Fruit fly (Drosophila melanogaster) whole organism, embryonic: ENCODE results near the gene CG34313.

ENCODE experiments used
- Blimp-1 ChIP-seq: fragments of 200-800 bp; sonication (Bioruptor generic); optimal IDR thresholded peaks from 3 replicates; lab custom pipeline; 2018; ENCODE audit warnings: missing biosample characterization, missing genetic modification characterization, mild to moderate bottlenecking, moderate library complexity, missing genetic modification reagents
- CG10147 ChIP-seq: fragments of 200-800 bp; sonication (Bioruptor generic); optimal IDR thresholded peaks from 2 replicates; lab custom pipeline; 2019; ENCODE audit warnings: missing biosample characterization, mild to moderate bottlenecking, missing genetic modification characterization, moderate library complexity
- CG11504 ChIP-seq: fragments of 200-800 bp; sonication (Bioruptor generic); optimal IDR thresholded peaks from 3 replicates; lab custom pipeline; 2019; ENCODE audit warnings: missing biosample characterization, mild to moderate bottlenecking, missing genetic modification characterization, moderate library complexity
- CG12299 ChIP-seq: fragments of 200-800 bp; sonication (Bioruptor generic); optimal IDR thresholded peaks from 2 replicates; lab custom pipeline; 2018; ENCODE audit warnings: missing biosample characterization, mild to moderate bottlenecking, missing genetic modification characterization
- CG12391 ChIP-seq: fragments of 200-800 bp; sonication (Bioruptor generic); optimal IDR thresholded peaks from 3 replicates; lab custom pipeline; 2018; ENCODE audit warnings: missing biosample characterization, mild to moderate bottlenecking, missing genetic modification characterization, moderate library complexity
- CG13624 ChIP-seq: fragments of 200-800 bp; sonication (Bioruptor generic); optimal IDR thresholded peaks from 2 replicates; lab custom pipeline; 2016; ENCODE audit warnings: missing biosample characterization, missing genetic modification characterization
- CG15269 ChIP-seq: fragments of 200-800 bp; sonication (Bioruptor generic); optimal IDR thresholded peaks from 2 replicates; lab custom pipeline; 2018; ENCODE audit warnings: missing biosample characterization, mild to moderate bottlenecking, missing genetic modification characterization, moderate library complexity
- CG16813 ChIP-seq: fragments of 200-800 bp; sonication (Bioruptor generic); IDR thresholded peaks from 3 replicates; pipeline ENCODE4 v1.3.6; 2022; ENCODE audit warnings: missing biosample characterization, missing genetic modification characterization; ENCODE audit not compliant: partially characterized antibody
- CG17359 ChIP-seq: fragments of 200-800 bp; sonication (Bioruptor generic); optimal IDR thresholded peaks from 3 replicates; lab custom pipeline; 2018; ENCODE audit warnings: missing biosample characterization, mild to moderate bottlenecking, missing genetic modification characterization, moderate library complexity
- CG17361 ChIP-seq: fragments of 200-800 bp; sonication (Bioruptor generic); IDR thresholded peaks from 3 replicates; pipeline ENCODE4 v1.3.6; 2022; ENCODE audit warnings: missing biosample characterization, missing genetic modification characterization
- CG17829 ChIP-seq: fragments of 200-800 bp; optimal IDR thresholded peaks from 2 replicates; lab custom pipeline; 2019; ENCODE audit warnings: missing biosample characterization, mild to moderate bottlenecking, missing genetic modification characterization, moderate library complexity
- CG2678 ChIP-seq: fragments of 200-800 bp; sonication (Bioruptor generic); optimal IDR thresholded peaks from 3 replicates; lab custom pipeline; 2019; ENCODE audit warnings: missing biosample characterization, mild to moderate bottlenecking, missing genetic modification characterization, moderate library complexity
- CG2889 ChIP-seq: fragments of 200-800 bp; sonication (Bioruptor generic); IDR thresholded peaks from 3 replicates; pipeline ENCODE4 v1.3.6; 2022; ENCODE audit warnings: missing biosample characterization, missing genetic modification characterization
- CG30020 ChIP-seq: fragments of 200-800 bp; optimal IDR thresholded peaks from 2 replicates; lab custom pipeline; 2019; ENCODE audit warnings: missing biosample characterization, mild to moderate bottlenecking, missing genetic modification characterization, moderate library complexity
- CG31224 ChIP-seq: fragments of 200-800 bp; sonication (Bioruptor generic); IDR thresholded peaks from 2 replicates; pipeline ENCODE4 v1.3.6; 2022; ENCODE audit warnings: missing biosample characterization, missing genetic modification characterization
- CG31441 ChIP-seq: fragments of 200-800 bp; sonication (Bioruptor generic); IDR thresholded peaks from 2 replicates; pipeline ENCODE4 v1.3.6; 2022; ENCODE audit warnings: missing biosample characterization, missing genetic modification characterization
- CG3163 ChIP-seq: fragments of 200-800 bp; sonication (Bioruptor generic); optimal IDR thresholded peaks from 3 replicates; lab custom pipeline; 2016; ENCODE audit warnings: missing biosample characterization, missing genetic modification characterization
- CG7786 ChIP-seq: fragments of 200-800 bp; sonication (Bioruptor generic); optimal IDR thresholded peaks from 2 replicates; lab custom pipeline; 2016; ENCODE audit warnings: missing biosample characterization, missing genetic modification characterization
- CG7839 ChIP-seq: fragments of 200-800 bp; sonication (Bioruptor generic); optimal IDR thresholded peaks from 3 replicates; lab custom pipeline; 2018; ENCODE audit warnings: missing biosample characterization, mild to moderate bottlenecking, missing genetic modification characterization, moderate library complexity
- CG9727 ChIP-seq: fragments of 200-800 bp; sonication (Bioruptor generic); optimal IDR thresholded peaks from 3 replicates; lab custom pipeline; 2017; ENCODE audit warnings: missing biosample characterization, mild to moderate bottlenecking, missing genetic modification characterization
- D19A ChIP-seq: fragments of 200-800 bp; optimal IDR thresholded peaks from 3 replicates; lab custom pipeline; 2019; ENCODE audit warnings: missing biosample characterization, mild to moderate bottlenecking, missing genetic modification characterization, moderate library complexity
- D19B ChIP-seq: fragments of 200-800 bp; sonication (Bioruptor generic); optimal IDR thresholded peaks from 2 replicates; lab custom pipeline; 2017; ENCODE audit warnings: missing biosample characterization, mild to moderate bottlenecking, missing genetic modification characterization
- Fer1 ChIP-seq: fragments of 200-800 bp; sonication (Bioruptor generic); optimal IDR thresholded peaks from 2 replicates; lab custom pipeline; 2017; ENCODE audit warnings: missing biosample characterization, mild to moderate bottlenecking, missing genetic modification characterization
- GATAe ChIP-seq: fragments of 200-800 bp; sonication (Bioruptor generic); conservative IDR thresholded peaks from 2 replicates; pipeline ENCODE4 v1.3.6; 2022; ENCODE audit warnings: missing biosample characterization, missing genetic modification characterization
- Hmr ChIP-seq: fragments of 200-800 bp; sonication (Bioruptor generic); optimal IDR thresholded peaks from 3 replicates; lab custom pipeline; 2017; ENCODE audit warnings: mild to moderate bottlenecking, missing biosample characterization, missing genetic modification reagents, missing genetic modification characterization
- Hr51 ChIP-seq, 2 experiments: fragments of 200-800 bp; sonication (Bioruptor generic); optimal IDR thresholded peaks; 2 replicates in 1 of 2; 3 replicates in 1 of 2; lab custom pipeline; 2016 to 2018; ENCODE audit warnings: missing biosample characterization in 2 of 2, missing genetic modification characterization in 2 of 2, mild to moderate bottlenecking in 1 of 2, moderate library complexity in 1 of 2
- Hsf ChIP-seq: fragments of 200-800 bp; sonication (Bioruptor generic); optimal IDR thresholded peaks from 3 replicates; lab custom pipeline; 2016; ENCODE audit warnings: missing biosample characterization, missing genetic modification characterization
- Med ChIP-seq: fragments of 200-800 bp; sonication (Bioruptor generic); peaks from one replicate; lab custom pipeline; 2016; ENCODE audit warnings: missing biosample characterization, missing genetic modification characterization, mild to moderate bottlenecking, inconsistent platforms, moderate library complexity
- Meics ChIP-seq: fragments of 200-800 bp; sonication (Bioruptor generic); optimal IDR thresholded peaks from 2 replicates; lab custom pipeline; 2017; ENCODE audit warnings: missing biosample characterization, mild to moderate bottlenecking, missing genetic modification characterization
- PHDP ChIP-seq: fragments of 200-800 bp; sonication (Bioruptor generic); optimal IDR thresholded peaks from 3 replicates; lab custom pipeline; 2018; ENCODE audit warnings: missing biosample characterization, mild to moderate bottlenecking, missing genetic modification characterization, moderate library complexity
- Sox102F ChIP-seq: fragments of 200-800 bp; sonication (Bioruptor generic); optimal IDR thresholded peaks from 2 replicates; lab custom pipeline; 2018; ENCODE audit warnings: missing biosample characterization, mild to moderate bottlenecking, missing genetic modification characterization, moderate library complexity
- exex ChIP-seq: fragments of 200-800 bp; sonication (Bioruptor generic); optimal IDR thresholded peaks from 4 replicates; lab custom pipeline; 2018; ENCODE audit warnings: missing biosample characterization, mild to moderate bottlenecking, missing genetic modification characterization, moderate library complexity
- gcm ChIP-seq: fragments of 200-800 bp; sonication (Bioruptor generic); optimal IDR thresholded peaks from 2 replicates; lab custom pipeline; 2019; ENCODE audit warnings: missing biosample characterization, mild to moderate bottlenecking, missing genetic modification characterization, moderate library complexity
- grau ChIP-seq: fragments of 200-800 bp; optimal IDR thresholded peaks from 3 replicates; lab custom pipeline; 2019; ENCODE audit warnings: missing biosample characterization, mild to moderate bottlenecking, missing genetic modification characterization, moderate library complexity
- grn ChIP-seq: fragments of 200-800 bp; sonication (Bioruptor generic); optimal IDR thresholded peaks from 3 replicates; lab custom pipeline; 2017; ENCODE audit warnings: missing biosample characterization, missing genetic modification characterization
- gro ChIP-seq: fragments of 200-800 bp; sonication (Bioruptor generic); optimal IDR thresholded peaks from 2 replicates; lab custom pipeline; 2016; ENCODE audit warnings: missing biosample characterization, missing genetic modification characterization
- lov ChIP-seq, 2 experiments: fragments of 200-800 bp in 1 of 2; fragments of >200 bp in 1 of 2; sonication (Bioruptor generic) in 1 of 2; IDR thresholded peaks in 1 of 2; optimal IDR thresholded peaks in 1 of 2; 2 replicates in 1 of 2; 3 replicates in 1 of 2; pipeline versions ENCODE4 v1.3.6 to Lab custom; 2017 to 2022; ENCODE audit warnings: missing biosample characterization in 1 of 2, missing genetic modification characterization in 1 of 2
- otp ChIP-seq: fragments of 200-800 bp; sonication (Bioruptor generic); IDR thresholded peaks from 3 replicates; pipeline ENCODE4, ENCODE4 v1.3.6; 2022; ENCODE audit warnings: missing biosample characterization, missing genetic modification characterization
- phol ChIP-seq: fragments of 200-800 bp; sonication (Bioruptor generic); optimal IDR thresholded peaks from 3 replicates; lab custom pipeline; 2018; ENCODE audit warnings: missing biosample characterization, mild to moderate bottlenecking, missing genetic modification characterization, moderate library complexity
- pita ChIP-seq: fragments of 200-800 bp; sonication (Bioruptor generic); optimal IDR thresholded peaks from 2 replicates; lab custom pipeline; 2017; ENCODE audit warnings: missing biosample characterization, mild to moderate bottlenecking, missing genetic modification characterization
- ro ChIP-seq: fragments of 200-800 bp; sonication (Bioruptor generic); IDR thresholded peaks from 2 replicates; pipeline ENCODE4 v1.3.6; 2022; ENCODE audit warnings: missing biosample characterization, missing genetic modification characterization
- stc ChIP-seq: fragments of 200-800 bp; sonication (Bioruptor generic); IDR thresholded peaks from 2 replicates; pipeline ENCODE4 v1.3.6; 2022; ENCODE audit warnings: missing biosample characterization, missing genetic modification characterization
- stwl ChIP-seq: fragments of 200-800 bp; sonication (Bioruptor generic); optimal IDR thresholded peaks from 3 replicates; lab custom pipeline; 2018; ENCODE audit warnings: missing biosample characterization, mild to moderate bottlenecking, missing genetic modification characterization, moderate library complexity
- tio ChIP-seq: fragments of 200-800 bp; sonication (Bioruptor generic); optimal IDR thresholded peaks from 2 replicates; lab custom pipeline; 2017; ENCODE audit warnings: missing biosample characterization, missing genetic modification characterization, inconsistent platforms
- unpg ChIP-seq: fragments of 200-800 bp; sonication (Bioruptor generic); optimal IDR thresholded peaks from 3 replicates; lab custom pipeline; 2018; ENCODE audit warnings: missing biosample characterization, mild to moderate bottlenecking, missing genetic modification characterization, moderate library complexity
- vnd ChIP-seq: fragments of 200-800 bp; sonication (Bioruptor generic); IDR thresholded peaks from 3 replicates; pipeline ENCODE4 v1.3.6; 2022; ENCODE audit warnings: missing biosample characterization, missing genetic modification characterization; ENCODE audit not compliant: partially characterized antibody
- zfh2 ChIP-seq: fragments of 200-800 bp; sonication (Bioruptor generic); optimal IDR thresholded peaks from 2 replicates; lab custom pipeline; 2016; ENCODE audit warnings: missing biosample characterization, missing genetic modification characterization

Gene CG34313

DNA sequence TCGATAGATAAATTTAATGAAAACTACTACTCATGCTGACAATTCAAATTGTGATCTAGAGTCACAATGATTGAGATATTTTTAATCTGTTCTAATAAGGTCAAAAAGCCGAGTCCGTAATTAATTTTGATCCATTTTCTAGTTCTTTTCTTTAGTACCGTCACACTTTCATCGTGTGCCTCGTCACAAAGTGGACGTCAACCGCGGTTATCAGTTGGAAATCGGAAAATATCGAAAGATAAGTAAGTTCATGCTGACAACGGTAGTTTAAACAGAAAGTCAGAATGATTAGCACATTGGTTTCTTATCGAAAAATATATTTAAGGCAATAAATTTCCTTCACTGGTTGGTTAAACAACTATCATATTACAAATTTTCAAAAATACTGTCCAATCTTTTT lies 28.9 kb upstream of the CG34313 start:
- TF ChIP-seq CG7786 (no peak), grn (GFP tag; lab: Kevin White, UChicago) (peak; percentile 51), Meics (GFP tag; lab: Kevin White, UChicago) (peak; percentile 90), GATAe (0 out of 2 replicates have a peak, but pooled peaks have one; percentile 15), exex (tag; lab: Kevin White, UChicago) (peak; percentile 35), otp (no peak)

DNA sequence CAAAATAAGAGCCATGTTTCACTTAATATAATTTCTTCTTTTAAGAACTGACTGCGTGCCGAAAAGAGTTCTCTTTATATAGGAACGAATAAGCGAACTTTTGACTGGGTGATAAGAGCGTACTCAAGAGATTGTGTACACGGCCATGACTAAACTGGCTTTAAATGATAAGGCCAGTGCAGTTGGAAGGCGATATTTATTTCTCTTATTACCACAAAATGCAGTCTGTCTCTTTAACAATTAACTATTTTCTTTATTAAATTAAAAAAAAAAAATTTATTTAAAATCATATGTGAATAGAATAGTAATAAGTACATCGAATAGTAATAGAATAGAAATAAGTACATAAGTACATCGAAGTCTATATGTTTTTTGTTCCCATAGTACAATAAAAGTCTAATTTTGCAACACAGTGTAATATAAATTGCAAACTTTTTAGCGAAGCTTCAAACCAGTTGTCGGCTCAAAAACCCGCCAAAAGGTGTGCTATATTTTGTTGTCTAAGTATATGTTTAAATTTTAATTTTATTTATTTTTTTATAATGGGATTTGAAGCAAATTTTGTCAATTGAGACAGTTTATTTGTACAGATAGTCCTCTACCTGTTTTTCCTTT lies 26.9 kb upstream of the CG34313 start, which contains the start of gene CG31810:
TSS of gene CG31810 (minus strand) at position 51 of the 615 bp plus-strand sequence.
- TF ChIP-seq Blimp-1 (peak; percentile 4), Sox102F (GFP tag; lab: Kevin White, UChicago) (no peak), CG12299 (tag; lab: Kevin White, UChicago) (no peak), CG10147 (GFP tag; lab: Kevin White, UChicago) (no peak), ro (no peak), CG15269 (tag; lab: Kevin White, UChicago) (peak; percentile 23), PHDP (tag; lab: Kevin White, UChicago) (peak; percentile 26), grau (peak; percentile 17), tio (no peak), CG2889 (GFP tag; lab: Robert Waterston, UW) (peak; percentile 70; the same call in 2 of the 3 replicates), CG3163 (GFP tag; lab: Kevin White, UChicago) (peak; percentile 76), CG17829 (peak; percentile 2), CG9727 (GFP tag; lab: Kevin White, UChicago) (no peak), zfh2 (GFP tag; lab: Kevin White, UChicago) (no peak), CG12391 (tag; lab: Kevin White, UChicago) (peak; percentile 17), phol (tag; lab: Kevin White, UChicago) (peak; percentile 2), CG2678 (tag; lab: Kevin White, UChicago) (peak; percentile 30), lov (optimal IDR thresholded peaks at IDR 0.05; lab: Kevin White, UChicago) (no peak), lov (GFP tag; IDR thresholded peaks at IDR 0.05; lab: Robert Waterston, UW) (no peak), gcm (peak; percentile 12), CG30020 (tag; lab: Kevin White, UChicago) (no peak), CG31441 (GFP tag; lab: Robert Waterston, UW) (peak; percentile 32; the same call in 1 of the 2 replicates), stc (GFP tag; lab: Robert Waterston, UW) (0 out of 2 replicates have a peak, but pooled peaks have one; percentile 8), Fer1 (GFP tag; lab: Kevin White, UChicago) (peak; percentile 8), pita (peak; percentile 3), Med (GFP tag; lab: Kevin White, UChicago) (peak; percentile 11), CG11504 (tag; lab: Kevin White, UChicago) (peak; percentile 32), vnd (GFP tag; lab: Robert Waterston, UW) (no peak), CG16813 (GFP tag; lab: Robert Waterston, UW) (no peak), Hmr (GFP tag; lab: Kevin White, UChicago) (peak; percentile 19), CG17359 (tag; lab: Kevin White, UChicago) (peak; percentile 42), Hsf (no peak), D19B (GFP tag; lab: Kevin White, UChicago) (no peak), CG7839 (peak; percentile 15), CG17361 (GFP tag; lab: Robert Waterston, UW) (0 out of 3 replicates have a peak, but pooled peaks have one; percentile 20), gro (no peak), CG31224 (no peak), unpg (GFP tag; lab: Kevin White, UChicago) (peak; percentile 35), CG13624 (GFP tag; lab: Kevin White, UChicago) (no peak), D19A (tag; lab: Kevin White, UChicago) (peak; percentile 16), stwl (tag; lab: Kevin White, UChicago) (peak; percentile 16), Hr51 (GFP tag; optimal IDR thresholded peaks at IDR 0.05; lab: Kevin White, UChicago) (peak in 1 of 2 experiments; percentile 21)
